Fruit fly (Drosophila melanogaster): ENCODE data around the gene CG4766.
A peak's percentile ranks its signal among the peaks of the same experiment; 100 is the strongest.

CG4766 gene

dm6 chrX:5980883-5981282, 19.7 kb downstream of the CG4766 start (continued):
- TF ChIP-seq Fer1 (GFP tag; optimal IDR thresholded peaks at IDR 0.05), result peak; percentile 82

DNA sequence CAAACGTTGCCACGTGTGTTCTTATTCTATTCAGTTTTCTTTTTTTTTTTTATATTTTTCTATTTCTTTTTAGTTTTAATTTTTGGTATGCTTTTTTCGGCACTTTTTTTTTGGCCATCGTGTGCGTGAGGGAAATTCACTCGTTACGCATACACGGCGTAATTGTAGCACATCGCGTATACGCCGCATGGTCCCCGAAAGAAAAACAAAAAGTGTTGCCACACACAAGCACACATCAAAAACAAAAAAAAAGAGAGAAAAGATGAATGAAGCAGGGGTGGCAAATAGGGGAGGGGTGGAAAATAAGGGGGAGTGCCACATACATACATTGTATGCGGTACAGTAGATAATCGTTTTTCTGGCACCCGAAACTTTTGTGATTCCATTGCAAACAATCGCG, 22.8 kb downstream of the CG4766 start:
- no peak for TF ChIP-seq Oli (tag; optimal IDR thresholded peaks at IDR 0.05)
- no peak for TF ChIP-seq chinmo (GFP tag; IDR thresholded peaks at IDR 0.05; ENCODE audit: partially characterized antibody)
- no peak for TF ChIP-seq pita (GFP tag; optimal IDR thresholded peaks at IDR 0.05)
- no peak for TF ChIP-seq pnt (GFP tag; optimal IDR thresholded peaks at IDR 0.05)
- TF ChIP-seq abd-A (tag; optimal IDR thresholded peaks at IDR 0.05), result no peak
- no peak for TF ChIP-seq ara (GFP tag; IDR thresholded peaks at IDR 0.05)
- TF ChIP-seq CG9215 (GFP tag; IDR thresholded peaks at IDR 0.05), result no peak
- no peak for TF ChIP-seq CG3163 (GFP tag; optimal IDR thresholded peaks at IDR 0.05)
- TF ChIP-seq sima (GFP tag; optimal IDR thresholded peaks at IDR 0.05), result no peak
- TF ChIP-seq CG6654 (GFP tag; optimal IDR thresholded peaks at IDR 0.05), result no peak
- no peak for TF ChIP-seq sim (GFP tag; IDR thresholded peaks at IDR 0.05)
- TF ChIP-seq CG10267 (tag; optimal IDR thresholded peaks at IDR 0.05), result no peak
- no peak for TF ChIP-seq CG6765 (GFP tag; optimal IDR thresholded peaks at IDR 0.05)
- no peak for TF ChIP-seq CG31224 (GFP tag; IDR thresholded peaks at IDR 0.05)
- TF ChIP-seq HHEX (GFP tag; optimal IDR thresholded peaks at IDR 0.05), result no peak
- TF ChIP-seq fd64A (GFP tag; optimal IDR thresholded peaks at IDR 0.05), result no peak
- peak; percentile 47; the same call in 1 of the 2 replicates for TF ChIP-seq crol (GFP tag; IDR thresholded peaks at IDR 0.05)
- TF ChIP-seq CG17359 (tag; optimal IDR thresholded peaks at IDR 0.05), result no peak
- TF ChIP-seq CG1647 (GFP tag; optimal IDR thresholded peaks at IDR 0.05), result no peak
- TF ChIP-seq Drgx (GFP tag; IDR thresholded peaks at IDR 0.05), result peak; percentile 63
- no peak for TF ChIP-seq HLH4C (GFP tag; IDR thresholded peaks at IDR 0.05; ENCODE audit: partially characterized antibody)
- TF ChIP-seq B-H1 (GFP tag; IDR thresholded peaks at IDR 0.05), result no peak
- no peak for TF ChIP-seq CG12744 (GFP tag; optimal IDR thresholded peaks at IDR 0.05)
- TF ChIP-seq Hey (tag; optimal IDR thresholded peaks at IDR 0.05), result no peak
- TF ChIP-seq CG4707 (GFP tag; optimal IDR thresholded peaks at IDR 0.05), result no peak
- no peak for TF ChIP-seq CG3995 (GFP tag; optimal IDR thresholded peaks at IDR 0.05)
- TF ChIP-seq grau (tag; optimal IDR thresholded peaks at IDR 0.05), result peak; percentile 21
- TF ChIP-seq tna (GFP tag; IDR thresholded peaks at IDR 0.05; ENCODE audit: partially characterized antibody), result no peak
- no peak for TF ChIP-seq CG6683 (GFP tag; optimal IDR thresholded peaks at IDR 0.05)
- no peak for TF ChIP-seq CG1602 (GFP tag; optimal IDR thresholded peaks at IDR 0.05)
- TF ChIP-seq sens (GFP tag), result peak; percentile 62
- no peak for TF ChIP-seq nerfin-2 (GFP tag; IDR thresholded peaks at IDR 0.05; ENCODE audit: partially characterized antibody)
- TF ChIP-seq Pdp1 (GFP tag; optimal IDR thresholded peaks at IDR 0.05), result peak in 1 of 2 experiments; percentile 35
- no peak for TF ChIP-seq CG15514 (GFP tag; optimal IDR thresholded peaks at IDR 0.05)
- TF ChIP-seq hb (GFP tag; IDR thresholded peaks at IDR 0.05; ENCODE audit: partially characterized antibody), result no peak
- TF ChIP-seq hth (optimal IDR thresholded peaks at IDR 0.05), result no peak
- no peak for TF ChIP-seq corto (GFP tag; optimal IDR thresholded peaks at IDR 0.05)
- no peak for TF ChIP-seq tgo (GFP tag; IDR thresholded peaks at IDR 0.05)
- TF ChIP-seq CG7271 (tag; optimal IDR thresholded peaks at IDR 0.05), result no peak
- TF ChIP-seq lbe (GFP tag; optimal IDR thresholded peaks at IDR 0.05), result no peak
- no peak for TF ChIP-seq CG8281 (tag; optimal IDR thresholded peaks at IDR 0.05)
- no peak for TF ChIP-seq HmgD (GFP tag; optimal IDR thresholded peaks at IDR 0.05)
- TF ChIP-seq dpn (GFP tag; optimal IDR thresholded peaks at IDR 0.05), result no peak
- no peak for TF ChIP-seq nom (GFP tag; optimal IDR thresholded peaks at IDR 0.05)
- TF ChIP-seq cwo (GFP tag; optimal IDR thresholded peaks at IDR 0.05), result no peak
- TF ChIP-seq ci (GFP tag; IDR thresholded peaks at IDR 0.05), result no peak
- no peak for TF ChIP-seq Ada2b (GFP tag; IDR thresholded peaks at IDR 0.05)
- no peak for TF ChIP-seq E2f1 (GFP tag; IDR thresholded peaks at IDR 0.05)

All from whole organism, embryonic.